Fruit fly (Drosophila melanogaster) whole organism, wandering third instar larva: ENCODE results near the gene Tbcd.

Experiments
- Abd-B ChIP-seq: fragments of >200 bp; optimal IDR thresholded peaks from 2 replicates; lab custom pipeline; 2017; ENCODE audit warnings: missing biosample characterization, missing genetic modification characterization
- CG32264 ChIP-seq: fragments of 200-800 bp; sonication (Bioruptor generic); optimal IDR thresholded peaks from 2 replicates; lab custom pipeline; 2016; ENCODE audit warnings: missing biosample characterization, missing genetic modification characterization
- CrebA ChIP-seq: fragments of 200-800 bp; sonication (Bioruptor generic); optimal IDR thresholded peaks from 2 replicates; lab custom pipeline; 2016; ENCODE audit warnings: missing biosample characterization, mild to moderate bottlenecking, missing genetic modification characterization, borderline replicate concordance
- Dfd ChIP-seq: fragments of >200 bp; optimal IDR thresholded peaks from 2 replicates; lab custom pipeline; 2017; ENCODE audit warnings: missing biosample characterization, missing genetic modification characterization
- GATAd ChIP-seq: sonication (Bioruptor generic); optimal IDR thresholded peaks from 2 replicates; lab custom pipeline; 2016; ENCODE audit warnings: missing biosample characterization, missing genetic modification characterization
- HLH106 ChIP-seq: fragments of 200-800 bp; optimal IDR thresholded peaks from 3 replicates; lab custom pipeline; 2019; ENCODE audit warnings: missing biosample characterization, mild to moderate bottlenecking, missing genetic modification characterization, moderate library complexity
- Hnf4 ChIP-seq: fragments of 200-800 bp; sonication (Bioruptor generic); optimal IDR thresholded peaks from 2 replicates; lab custom pipeline; 2016; ENCODE audit warnings: missing biosample characterization, mild to moderate bottlenecking, missing genetic modification characterization
- Hr78 ChIP-seq: fragments of >200 bp; optimal IDR thresholded peaks from 2 replicates; lab custom pipeline; 2017; ENCODE audit warnings: missing biosample characterization, missing genetic modification characterization
- Jra ChIP-seq: sonication (Bioruptor generic); optimal IDR thresholded peaks from 2 replicates; lab custom pipeline; 2016; ENCODE audit warnings: missing biosample characterization, missing genetic modification characterization
- Myc ChIP-seq: fragments of >200 bp; optimal IDR thresholded peaks from 2 replicates; lab custom pipeline; 2017
- N ChIP-seq: fragments of >200 bp; optimal IDR thresholded peaks from 2 replicates; lab custom pipeline; 2018; ENCODE audit warnings: missing biosample characterization, missing external identifiers, missing genetic modification characterization
- Rel ChIP-seq, 2 experiments: fragments of 200-800 bp; sonication (Bioruptor generic) in 1 of 2; optimal IDR thresholded peaks; 2 replicates in 1 of 2; 3 replicates in 1 of 2; lab custom pipeline; 2016 to 2019; ENCODE audit warnings: mild to moderate bottlenecking in 2 of 2, missing biosample characterization in 2 of 2, missing genetic modification characterization in 2 of 2, moderate library complexity in 1 of 2
- Sp1 ChIP-seq: fragments of 200-800 bp; sonication (Bioruptor generic); optimal IDR thresholded peaks from 3 replicates; lab custom pipeline; 2019; ENCODE audit warnings: missing biosample characterization, mild to moderate bottlenecking, missing genetic modification characterization, moderate library complexity
- Vsx2 ChIP-seq: fragments of 200-300, 225-300 bp; sonication (Bioruptor generic); optimal IDR thresholded peaks from 2 replicates; lab custom pipeline; 2018; ENCODE audit warnings: missing biosample characterization, missing genetic modification characterization; ENCODE audit not compliant: partially characterized antibody
- br ChIP-seq: fragments of 200-800 bp; sonication (Bioruptor generic); optimal IDR thresholded peaks from 2 replicates; lab custom pipeline; 2016; ENCODE audit warnings: missing biosample characterization, missing genetic modification characterization
- dl ChIP-seq, 2 experiments: fragments of 175-275, 200-275 bp in 1 of 2; fragments of 200-275 bp in 1 of 2; sonication (Bioruptor generic); optimal IDR thresholded peaks; lab custom pipeline; 2018; ENCODE audit warnings: mild to moderate bottlenecking in 2 of 2, missing biosample characterization in 2 of 2, missing genetic modification characterization in 2 of 2, moderate library complexity in 2 of 2; ENCODE audit not compliant: partially characterized antibody in 2 of 2, insufficient read depth in 1 of 2
- dsf ChIP-seq: sonication (Bioruptor generic); optimal IDR thresholded peaks from 2 replicates; lab custom pipeline; 2016; ENCODE audit warnings: missing biosample characterization, missing genetic modification characterization, borderline replicate concordance
- ey ChIP-seq: fragments of 200-800 bp; sonication (Bioruptor generic); optimal IDR thresholded peaks from 2 replicates; lab custom pipeline; 2016; ENCODE audit warnings: missing biosample characterization, missing genetic modification characterization
- foxo ChIP-seq, 2 experiments: fragments of 200-800 bp; sonication (Bioruptor generic); optimal IDR thresholded peaks; 2 replicates in 1 of 2; 3 replicates in 1 of 2; lab custom pipeline; 2016 to 2017; ENCODE audit warnings: missing biosample characterization in 2 of 2, missing genetic modification characterization in 2 of 2
- fru ChIP-seq: fragments of 200-800 bp; sonication (Bioruptor generic); optimal IDR thresholded peaks from 3 replicates; lab custom pipeline; 2016; ENCODE audit warnings: missing biosample characterization, mild to moderate bottlenecking, missing genetic modification characterization
- h ChIP-seq: fragments of 200-800 bp; sonication (Bioruptor generic); optimal IDR thresholded peaks from 3 replicates; lab custom pipeline; 2016; ENCODE audit warnings: missing biosample characterization, mild to moderate bottlenecking, missing genetic modification characterization
- jim ChIP-seq: fragments of 175-275, 200-325 bp; sonication (Bioruptor generic); optimal IDR thresholded peaks from 2 replicates; lab custom pipeline; 2016; ENCODE audit warnings: missing biosample characterization, mild to moderate bottlenecking, missing genetic modification characterization
- pan ChIP-seq: fragments of >200 bp; optimal IDR thresholded peaks from 2 replicates; lab custom pipeline; 2017
- psq ChIP-seq: fragments of 200-800 bp; sonication (Bioruptor generic); optimal IDR thresholded peaks from 3 replicates; lab custom pipeline; 2017; ENCODE audit warnings: missing biosample characterization, mild to moderate bottlenecking, missing genetic modification characterization, moderate library complexity
- rgr ChIP-seq: fragments of 200-800 bp; sonication (Bioruptor generic); optimal IDR thresholded peaks from 3 replicates; lab custom pipeline; 2016; ENCODE audit warnings: missing biosample characterization, mild to moderate bottlenecking, missing genetic modification characterization
- sage ChIP-seq: fragments of 200-800 bp; sonication (Bioruptor generic); optimal IDR thresholded peaks from 2 replicates; lab custom pipeline; 2016; ENCODE audit warnings: missing biosample characterization, mild to moderate bottlenecking, missing genetic modification characterization
- sv ChIP-seq: fragments of 200-800 bp; sonication (Bioruptor generic); optimal IDR thresholded peaks from 3 replicates; lab custom pipeline; 2016; ENCODE audit warnings: missing biosample characterization, missing genetic modification characterization
- tai ChIP-seq: sonication (Bioruptor generic); optimal IDR thresholded peaks from 2 replicates; lab custom pipeline; 2016; ENCODE audit warnings: missing biosample characterization, missing genetic modification characterization
- usp ChIP-seq: fragments of >200 bp; optimal IDR thresholded peaks from 2 replicates; lab custom pipeline; 2017; ENCODE audit warnings: missing biosample characterization, missing genetic modification characterization
- woc ChIP-seq: sonication (Bioruptor generic); optimal IDR thresholded peaks from 2 replicates; lab custom pipeline; 2016; ENCODE audit warnings: missing biosample characterization, mild to moderate bottlenecking, missing genetic modification characterization

Gene Tbcd

dm6 chr2L:2182735-2183340 is 35.5 kb downstream of the Tbcd start:
- TF ChIP-seq br (GFP tag; lab: Kevin White, UChicago): no peak
- no peak for TF ChIP-seq dl (GFP tag; optimal IDR thresholded peaks at IDR 0.05; lab: Kevin White, UChicago; ENCODE audit: insufficient read depth in 1 of 2, partially characterized antibody in 2 of 2)
- TF ChIP-seq HLH106 (tag; lab: Kevin White, UChicago): no peak
- TF ChIP-seq Dfd: no peak
- TF ChIP-seq Rel (GFP tag; optimal IDR thresholded peaks at IDR 0.05; lab: Kevin White, UChicago): no peak
- no peak for TF ChIP-seq Rel (tag; optimal IDR thresholded peaks at IDR 0.05; lab: Kevin White, UChicago)
- TF ChIP-seq foxo (GFP tag; optimal IDR thresholded peaks at IDR 0.05; lab: Kevin White, UChicago): no peak
- TF ChIP-seq CG32264 (GFP tag; lab: Kevin White, UChicago): no peak
- no peak for TF ChIP-seq ey (GFP tag; lab: Kevin White, UChicago)
- TF ChIP-seq pan (lab: Kevin White, UChicago): no peak
- TF ChIP-seq h (GFP tag; lab: Kevin White, UChicago): no peak
- no peak for TF ChIP-seq usp
- no peak for TF ChIP-seq sv (GFP tag; lab: Kevin White, UChicago)
- no peak for TF ChIP-seq Hr78
- TF ChIP-seq Abd-B (GFP tag; lab: Kevin White, UChicago): no peak
- no peak for TF ChIP-seq Myc (lab: Kevin White, UChicago)
- TF ChIP-seq N (GFP tag; lab: Kevin White, UChicago): no peak
- TF ChIP-seq rgr: no peak
- TF ChIP-seq Hnf4 (GFP tag; lab: Kevin White, UChicago): no peak
- TF ChIP-seq woc: no peak

dm6 chr2L:2184129-2184528 is 36.8 kb downstream of the Tbcd start:
- TF ChIP-seq Vsx2 (GFP tag; lab: Kevin White, UChicago) (no peak), sv (GFP tag; lab: Kevin White, UChicago) (no peak), dsf (GFP tag; lab: Kevin White, UChicago) (no peak), tai (no peak), ey (GFP tag; lab: Kevin White, UChicago) (no peak), CrebA (no peak), psq (GFP tag; lab: Kevin White, UChicago) (no peak), Jra (GFP tag; lab: Kevin White, UChicago) (no peak), usp (no peak)

dm6 chr2L:2184659-2185058 is 37.3 kb downstream of the Tbcd start:
- TF ChIP-seq rgr: peak; percentile 16
- peak; percentile 2 for TF ChIP-seq fru (GFP tag; lab: Kevin White, UChicago)
- peak; percentile 16 for TF ChIP-seq h (GFP tag; lab: Kevin White, UChicago)
- no peak for TF ChIP-seq foxo (GFP tag; optimal IDR thresholded peaks at IDR 0.05; lab: Kevin White, UChicago)

dm6 chr2L:2185373-2185772 is 38.1 kb downstream of the Tbcd start:
- TF ChIP-seq Jra (GFP tag; lab: Kevin White, UChicago): no peak
- TF ChIP-seq, all 38 proteins: peak for 0

dm6 chr2L:2187411-2187810 is 40.1 kb downstream of the Tbcd start:
- TF ChIP-seq usp: no peak
- TF ChIP-seq Jra (GFP tag; lab: Kevin White, UChicago): no peak
- no peak for TF ChIP-seq N (GFP tag; lab: Kevin White, UChicago)
- TF ChIP-seq Myc (lab: Kevin White, UChicago): no peak
- no peak for TF ChIP-seq Vsx2 (GFP tag; lab: Kevin White, UChicago)
- no peak for TF ChIP-seq sage (GFP tag; lab: Kevin White, UChicago)
- no peak for TF ChIP-seq HLH106 (tag; lab: Kevin White, UChicago)
- TF ChIP-seq dsf (GFP tag; lab: Kevin White, UChicago): no peak
- no peak for TF ChIP-seq jim (GFP tag; lab: Kevin White, UChicago)
- no peak for TF ChIP-seq Abd-B (GFP tag; lab: Kevin White, UChicago)
- TF ChIP-seq sv (GFP tag; lab: Kevin White, UChicago): no peak
- TF ChIP-seq Hnf4 (GFP tag; lab: Kevin White, UChicago): no peak
- no peak for TF ChIP-seq GATAd (GFP tag; lab: Kevin White, UChicago)
- no peak for TF ChIP-seq Sp1 (GFP tag; lab: Kevin White, UChicago)
